Worm (Caenorhabditis elegans): ENCODE data around the gene arrd-7.

arrd-7 gene

DNA sequence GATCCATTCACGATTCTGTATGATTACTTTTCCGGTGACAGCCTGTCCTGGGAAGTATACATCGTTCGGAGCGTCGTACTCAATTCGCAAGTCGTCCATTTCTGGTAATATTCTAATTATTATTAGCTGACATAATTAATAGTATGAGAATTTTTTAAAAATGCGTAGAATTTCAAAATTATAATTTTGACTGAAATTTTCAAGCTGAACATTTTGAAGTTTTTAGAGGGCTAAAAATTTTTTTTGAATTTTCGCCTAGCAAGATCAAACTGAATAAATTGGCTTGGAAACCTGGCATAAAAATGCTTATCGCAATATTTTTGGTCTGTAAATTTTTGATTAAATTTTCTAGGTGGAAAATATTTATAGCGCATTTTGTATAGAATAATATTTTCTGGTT, at the start of gene arrd-7:
TSS of gene arrd-7 (minus strand) at position 101 of the 400 bp plus-strand sequence.
- TF ChIP-seq fkh-2 (tag; optimal IDR thresholded peaks at IDR 0.05) (no peak), ceh-28 (tag; optimal IDR thresholded peaks at IDR 0.05) (no peak), eor-1 (tag; optimal IDR thresholded peaks at IDR 0.05) (no peak), fkh-10 (GFP tag; optimal IDR thresholded peaks at IDR 0.05) (no peak), elt-3 (tag; optimal IDR thresholded peaks at IDR 0.05) (no peak), ceh-16 (tag; optimal IDR thresholded peaks at IDR 0.05) (no peak), tbx-2 (tag; optimal IDR thresholded peaks at IDR 0.05) (no peak), nhr-25 (tag; optimal IDR thresholded peaks at IDR 0.05) (no peak), nhr-237 (tag; optimal IDR thresholded peaks at IDR 0.05) (no peak), ceh-9 (tag; optimal IDR thresholded peaks at IDR 0.05) (no peak), pqm-1 (tag; optimal IDR thresholded peaks at IDR 0.05) (no peak)

DNA sequence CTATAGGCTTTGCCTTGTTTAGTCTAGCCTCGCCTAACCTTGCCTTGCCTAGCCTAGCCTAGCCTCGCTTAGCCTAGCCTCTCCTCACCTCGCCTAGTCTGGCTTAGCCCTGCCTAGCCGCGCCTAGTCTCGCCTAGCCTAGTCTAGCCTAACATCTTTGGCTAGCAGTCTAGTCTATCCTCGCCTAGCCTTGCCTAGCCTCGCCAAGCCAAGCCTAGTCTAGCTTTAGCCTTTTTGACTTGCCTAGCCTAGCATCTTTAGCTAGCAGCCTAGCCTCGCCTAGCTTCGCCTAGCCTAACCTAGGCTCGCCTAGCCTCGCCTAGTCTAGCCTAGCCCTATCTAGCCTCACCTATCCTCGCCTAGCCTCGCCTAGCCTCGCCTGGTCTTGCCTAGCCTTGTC, 48.6 kb upstream of the arrd-7 start:
- TF ChIP-seq unc-39 (tag; optimal IDR thresholded peaks at IDR 0.05), result no peak
- no peak for TF ChIP-seq unc-62 (GFP tag; optimal IDR thresholded peaks at IDR 0.05)
- no peak for TF ChIP-seq fkh-10 (GFP tag; optimal IDR thresholded peaks at IDR 0.05)
- TF ChIP-seq aly-2 (tag; optimal IDR thresholded peaks at IDR 0.05), result no peak
- no peak for TF ChIP-seq daf-12 (tag; optimal IDR thresholded peaks at IDR 0.05)
- no peak for TF ChIP-seq nhr-77 (tag; optimal IDR thresholded peaks at IDR 0.05)
- no peak for TF ChIP-seq lsy-12 (tag; optimal IDR thresholded peaks at IDR 0.05)
- no peak for TF ChIP-seq ceh-16 (tag; optimal IDR thresholded peaks at IDR 0.05)
- no peak for TF ChIP-seq elt-2 (tag; optimal IDR thresholded peaks at IDR 0.05)
- TF ChIP-seq zag-1 (tag; optimal IDR thresholded peaks at IDR 0.05), result no peak
- no peak for TF ChIP-seq nhr-11 (tag; optimal IDR thresholded peaks at IDR 0.05)
- no peak for TF ChIP-seq nhr-25 (tag; optimal IDR thresholded peaks at IDR 0.05)

DNA sequence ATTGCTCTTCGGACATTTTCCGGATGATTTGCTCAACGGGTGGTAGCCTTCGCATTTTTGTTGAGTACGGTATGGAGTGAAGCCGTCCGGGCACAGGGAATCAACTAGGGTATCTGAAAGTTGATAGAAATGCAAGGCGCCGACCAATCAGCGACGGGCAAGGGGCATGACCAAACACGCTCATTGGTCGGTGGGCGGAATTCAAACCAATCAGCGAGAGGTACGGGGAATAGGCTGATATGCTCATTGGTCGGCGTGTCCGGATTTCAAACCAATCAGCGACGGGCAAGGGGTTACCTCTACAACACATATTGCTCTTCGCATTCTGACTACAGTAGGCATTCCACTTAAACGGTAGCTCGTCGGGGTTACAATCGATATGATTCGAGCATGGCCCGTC, 46.4 kb upstream of the arrd-7 start:
- TF ChIP-seq nhr-23 (tag; optimal IDR thresholded peaks at IDR 0.05) (no peak), nfya-1 (tag; optimal IDR thresholded peaks at IDR 0.05; ENCODE audit: insufficient read depth) (peak; percentile 88)

DNA sequence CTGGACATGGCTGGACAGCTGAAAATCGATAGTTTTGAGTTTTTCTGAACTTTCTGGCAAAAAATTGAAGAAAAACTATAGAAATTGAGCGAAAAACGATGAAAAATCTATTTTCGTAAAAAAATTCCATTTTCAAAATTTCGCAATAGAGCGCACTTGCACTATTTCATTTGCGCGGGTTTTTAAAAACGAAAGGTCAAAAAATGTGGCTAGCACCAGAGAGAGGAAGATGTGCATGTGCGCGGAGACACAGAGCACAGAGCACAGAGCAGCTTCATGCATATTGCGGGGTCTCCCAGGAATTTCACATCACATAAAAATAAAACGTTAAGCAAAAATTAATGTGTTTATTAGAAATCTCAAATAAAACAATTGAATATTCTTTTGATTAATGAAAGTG, 45.4 kb upstream of the arrd-7 start, which contains the start of gene Y17G7B.18:
TSS of gene Y17G7B.18 (minus strand) at position 18 of the 400 bp plus-strand sequence.
- TF ChIP-seq sea-2 (GFP tag; optimal IDR thresholded peaks at IDR 0.05), result no peak
- TF ChIP-seq unc-62 (GFP tag; optimal IDR thresholded peaks at IDR 0.05), result no peak
- TF ChIP-seq elt-1 (tag; optimal IDR thresholded peaks at IDR 0.05), result no peak
- TF ChIP-seq fkh-2 (tag; optimal IDR thresholded peaks at IDR 0.05), result no peak
- TF ChIP-seq aly-2 (tag; optimal IDR thresholded peaks at IDR 0.05), result no peak
- TF ChIP-seq mdl-1 (tag; optimal IDR thresholded peaks at IDR 0.05), result no peak
- peak; percentile 58 for TF ChIP-seq fkh-10 (GFP tag; optimal IDR thresholded peaks at IDR 0.05)
- no peak for TF ChIP-seq nhr-67 (tag; optimal IDR thresholded peaks at IDR 0.05)
- no peak for TF ChIP-seq nhr-43 (tag; optimal IDR thresholded peaks at IDR 0.05; ENCODE audit: poor library complexity, severe bottlenecking)
- no peak for TF ChIP-seq zag-1 (tag; optimal IDR thresholded peaks at IDR 0.05)
- no peak for TF ChIP-seq tbx-2 (tag; optimal IDR thresholded peaks at IDR 0.05)
- TF ChIP-seq ceh-28 (tag; optimal IDR thresholded peaks at IDR 0.05), result peak; percentile 29
- TF ChIP-seq daf-12 (tag; optimal IDR thresholded peaks at IDR 0.05), result no peak
- TF ChIP-seq nhr-11 (tag; optimal IDR thresholded peaks at IDR 0.05), result no peak
- TF ChIP-seq pqm-1 (tag; optimal IDR thresholded peaks at IDR 0.05), result no peak
- no peak for TF ChIP-seq elt-2 (tag; optimal IDR thresholded peaks at IDR 0.05)
- peak; percentile 87 for TF ChIP-seq pha-4 (tag; optimal IDR thresholded peaks at IDR 0.05)
- no peak for TF ChIP-seq ama-1 (optimal IDR thresholded peaks at IDR 0.05)
- no peak for TF ChIP-seq ztf-11 (tag; optimal IDR thresholded peaks at IDR 0.05)
- peak; percentile 39 for TF ChIP-seq egl-5 (tag; optimal IDR thresholded peaks at IDR 0.05)
- no peak for TF ChIP-seq lsy-12 (tag; optimal IDR thresholded peaks at IDR 0.05)
- TF ChIP-seq fos-1 (tag; optimal IDR thresholded peaks at IDR 0.05), result no peak
- no peak for TF ChIP-seq nhr-77 (tag; optimal IDR thresholded peaks at IDR 0.05)
- peak; percentile 71 for TF ChIP-seq skn-1 (tag; optimal IDR thresholded peaks at IDR 0.05)
- peak; percentile 78 for TF ChIP-seq hmg-11 (tag; optimal IDR thresholded peaks at IDR 0.05)
- no peak for TF ChIP-seq ceh-16 (tag; optimal IDR thresholded peaks at IDR 0.05)
- no peak for TF ChIP-seq eor-1 (tag; optimal IDR thresholded peaks at IDR 0.05)
- no peak for TF ChIP-seq nhr-28 (tag; optimal IDR thresholded peaks at IDR 0.05)
- no peak for TF ChIP-seq elt-3 (tag; optimal IDR thresholded peaks at IDR 0.05)
- TF ChIP-seq nfya-1 (tag; optimal IDR thresholded peaks at IDR 0.05; ENCODE audit: insufficient read depth), result peak; percentile 83
- TF ChIP-seq ZK546.5 (tag; optimal IDR thresholded peaks at IDR 0.05), result no peak
- TF ChIP-seq snpc-4 (tag; optimal IDR thresholded peaks at IDR 0.05), result peak; percentile 64
- peak; percentile 33 for TF ChIP-seq ceh-82 (tag; optimal IDR thresholded peaks at IDR 0.05)
- TF ChIP-seq lin-39 (tag; optimal IDR thresholded peaks at IDR 0.05), result peak; percentile 26
- no peak for TF ChIP-seq ceh-9 (tag; optimal IDR thresholded peaks at IDR 0.05)
- no peak for TF ChIP-seq jun-1 (tag; optimal IDR thresholded peaks at IDR 0.05)
- TF ChIP-seq unc-39 (tag; optimal IDR thresholded peaks at IDR 0.05), result no peak
- peak; percentile 84 for TF ChIP-seq lin-15B (tag; optimal IDR thresholded peaks at IDR 0.05)
- no peak for TF ChIP-seq egl-27 (tag; optimal IDR thresholded peaks at IDR 0.05)
- TF ChIP-seq nhr-12 (tag; optimal IDR thresholded peaks at IDR 0.05), result no peak
- TF ChIP-seq ztf-4 (tag; optimal IDR thresholded peaks at IDR 0.05), result no peak
- no peak for TF ChIP-seq nhr-76 (tag; optimal IDR thresholded peaks at IDR 0.05)
- TF ChIP-seq nhr-237 (tag; optimal IDR thresholded peaks at IDR 0.05), result no peak
- no peak for TF ChIP-seq mml-1 (tag; optimal IDR thresholded peaks at IDR 0.05)

All from whole organism, L3 larva.